Worm (Caenorhabditis elegans): Measurements from ENCODE around the gene C27A7.5.
A peak's percentile ranks its signal among the peaks of the same experiment; 100 is the strongest.

Gene C27A7.5

ce11 chrV:12162220-12162619, at the start of gene C27A7.5:
TSS of gene C27A7.5 (minus strand) at chrV:12162320.
- no peak for TF ChIP-seq nhr-71 (tag; optimal IDR thresholded peaks at IDR 0.05)
- no peak for TF ChIP-seq C04F5.9 (tag; optimal IDR thresholded peaks at IDR 0.05)
- no peak for TF ChIP-seq egl-13 (tag; optimal IDR thresholded peaks at IDR 0.05)
- TF ChIP-seq tbx-2 (tag; optimal IDR thresholded peaks at IDR 0.05): no peak
- no peak for TF ChIP-seq hlh-17 (GFP tag; optimal IDR thresholded peaks at IDR 0.05; ENCODE audit: borderline replicate concordance)
- no peak for TF ChIP-seq pax-3 (tag; optimal IDR thresholded peaks at IDR 0.05)

DNA sequence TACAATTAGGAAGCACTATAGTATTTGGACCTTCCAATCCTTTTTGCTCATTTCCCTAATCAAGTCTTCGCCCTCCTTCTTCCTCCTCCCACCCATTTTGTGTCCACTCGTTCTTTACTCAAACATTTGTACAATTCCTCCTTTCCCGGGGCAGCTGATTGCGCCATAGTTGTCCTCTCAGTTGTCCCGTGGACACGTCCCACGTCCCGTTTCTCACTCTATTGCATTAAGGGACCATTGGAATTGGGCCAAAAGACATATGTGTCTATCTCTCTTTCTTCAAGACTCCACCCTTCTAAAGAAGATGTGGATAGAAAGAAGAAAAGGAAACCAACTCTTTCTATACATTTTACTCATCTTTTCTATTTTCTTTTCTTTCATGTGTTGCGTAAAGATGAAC, 49.0 kb upstream of the C27A7.5 start:
- no peak for TF ChIP-seq pqm-1 (tag; optimal IDR thresholded peaks at IDR 0.05)
- TF ChIP-seq mep-1 (tag; optimal IDR thresholded peaks at IDR 0.05): peak; percentile 3
- no peak for TF ChIP-seq F16B12.6 (tag; optimal IDR thresholded peaks at IDR 0.05)
- no peak for TF ChIP-seq jun-1 (tag; optimal IDR thresholded peaks at IDR 0.05)
- no peak for TF ChIP-seq ceh-82 (tag; optimal IDR thresholded peaks at IDR 0.05)
- TF ChIP-seq ama-1 (optimal IDR thresholded peaks at IDR 0.05): no peak
- no peak for TF ChIP-seq mdl-1 (tag; optimal IDR thresholded peaks at IDR 0.05)
- TF ChIP-seq hlh-4 (tag; optimal IDR thresholded peaks at IDR 0.05): no peak
- no peak for TF ChIP-seq fkh-4 (tag; optimal IDR thresholded peaks at IDR 0.05; ENCODE audit: borderline replicate concordance)
- no peak for TF ChIP-seq efl-1 (optimal IDR thresholded peaks at IDR 0.05)
- TF ChIP-seq efl-1 (GFP tag; optimal IDR thresholded peaks at IDR 0.05 in 1 of 2): peak in 1 of 2 experiments; percentile 13
- TF ChIP-seq lin-14 (GFP tag; optimal IDR thresholded peaks at IDR 0.05): peak; percentile 82

- TF ChIP-seq fkh-8 (tag; optimal IDR thresholded peaks at IDR 0.05) (no peak), xbp-1 (tag; optimal IDR thresholded peaks at IDR 0.05) (no peak), nhr-20 (tag; optimal IDR thresholded peaks at IDR 0.05) (no peak), zag-1 (tag; optimal IDR thresholded peaks at IDR 0.05) (no peak), nhr-71 (tag; optimal IDR thresholded peaks at IDR 0.05) (no peak), elt-3 (tag; optimal IDR thresholded peaks at IDR 0.05) (no peak), tlp-1 (tag; optimal IDR thresholded peaks at IDR 0.05) (no peak), C16A3.4 (tag; optimal IDR thresholded peaks at IDR 0.05) (no peak), skn-1 (tag; optimal IDR thresholded peaks at IDR 0.05) (no peak), lin-13 (GFP tag; optimal IDR thresholded peaks at IDR 0.05) (no peak), pqm-1 (tag; optimal IDR thresholded peaks at IDR 0.05) (no peak), ceh-88 (GFP tag; IDR thresholded peaks at IDR 0.05) (no peak), ztf-4 (tag; optimal IDR thresholded peaks at IDR 0.05) (no peak), swsn-7 (tag; optimal IDR thresholded peaks at IDR 0.05) (no peak), lin-15B (tag; optimal IDR thresholded peaks at IDR 0.05) (no peak), ceh-82 (tag; optimal IDR thresholded peaks at IDR 0.05) (no peak), lsy-2 (tag; optimal IDR thresholded peaks at IDR 0.05) (no peak)
Observed at ce11 chrV:12209951-12210350, 47.8 kb upstream of the C27A7.5 start.

DNA sequence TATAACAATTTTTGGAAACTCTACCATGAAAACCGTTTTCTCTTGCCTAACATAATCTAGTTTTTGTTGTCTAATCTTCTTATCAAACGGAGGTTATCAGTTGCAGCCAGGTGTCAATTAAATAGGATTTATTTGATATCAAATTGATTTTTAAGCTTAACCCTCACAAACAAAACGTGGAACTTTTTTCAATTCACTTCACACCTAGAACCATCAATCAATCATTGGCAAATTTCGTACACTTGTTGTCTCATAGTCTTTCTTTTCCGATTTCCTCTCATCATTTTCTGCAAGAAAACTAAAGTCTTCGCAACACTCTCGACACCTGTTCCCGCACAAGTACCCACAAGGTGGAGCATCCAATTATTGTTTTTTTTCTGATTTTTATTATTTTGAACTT, 46.6 kb upstream of the C27A7.5 start:
- peak; percentile 24 for TF ChIP-seq rnt-1 (tag; optimal IDR thresholded peaks at IDR 0.05)
- TF ChIP-seq lin-35 (GFP tag; optimal IDR thresholded peaks at IDR 0.05): no peak
- no peak for TF ChIP-seq F16B12.6 (tag; optimal IDR thresholded peaks at IDR 0.05)
- peak; percentile 44 for TF ChIP-seq lin-14 (GFP tag; optimal IDR thresholded peaks at IDR 0.05)
- TF ChIP-seq elt-2 (tag; optimal IDR thresholded peaks at IDR 0.05): peak; percentile 21

- TF ChIP-seq dpl-1 (GFP tag; optimal IDR thresholded peaks at IDR 0.05) (no peak), blmp-1 (tag; optimal IDR thresholded peaks at IDR 0.05) (peak; percentile 97), elt-3 (tag; optimal IDR thresholded peaks at IDR 0.05) (peak in 1 of 6 experiments; percentile 92)
Observed at ce11 chrV:12199474-12199873, 37.4 kb upstream of the C27A7.5 start.
